Worm (Caenorhabditis elegans) whole organism, midembryonic: ENCODE measurements around the gene unc-42.

Experiments
- T22C8.4 ChIP-seq: fragments of 200-800 bp; sonication (Bioruptor generic); IDR thresholded peaks from 2 replicates; pipeline ENCODE4 v1.3.6; 2022; ENCODE audit warnings: missing genetic modification characterization, missing compliant biosample characterization
- cog-1 ChIP-seq: sonication (generic microtip); optimal IDR thresholded peaks from 2 replicates; lab custom pipeline; 2016; ENCODE audit warnings: missing genetic modification characterization, missing compliant biosample characterization
- flt-1 ChIP-seq: fragments of 200-800 bp; sonication (Bioruptor generic); IDR thresholded peaks from 2 replicates; pipeline ENCODE4 v1.3.6; 2022; ENCODE audit warnings: missing genetic modification characterization, missing compliant biosample characterization
- klf-2 ChIP-seq: fragments of 200-800 bp; sonication (Bioruptor generic); conservative IDR thresholded peaks from 2 replicates; pipeline ENCODE4 v1.3.6; 2022; ENCODE audit warnings: missing genetic modification reagents, missing genetic modification characterization, missing compliant biosample characterization
- med-1 ChIP-seq: sonication (generic microtip); optimal IDR thresholded peaks from 2 replicates; lab custom pipeline; 2017; ENCODE audit warnings: missing genetic modification characterization, mild to moderate bottlenecking, missing compliant biosample characterization, antibody characterized with exemption, missing genetic modification reagents; ENCODE audit not compliant: insufficient read depth
- ref-1 ChIP-seq: fragments of 200-800 bp; sonication (Bioruptor generic); conservative IDR thresholded peaks from 2 replicates; pipeline ENCODE4 v1.3.6; 2022; ENCODE audit warnings: missing genetic modification reagents, missing genetic modification characterization, missing compliant biosample characterization
- tab-1 ChIP-seq: fragments of 200-800 bp; sonication (Bioruptor generic); IDR thresholded peaks from 2 replicates; pipeline ENCODE4 v1.3.6; 2022; ENCODE audit warnings: missing genetic modification characterization, missing compliant biosample characterization
- ztf-23 ChIP-seq: fragments of 200-800 bp; sonication (Bioruptor generic); IDR thresholded peaks from 2 replicates; pipeline ENCODE4 v1.3.6; 2022; ENCODE audit warnings: missing genetic modification reagents, missing genetic modification characterization, missing compliant biosample characterization
- ztf-29 ChIP-seq: fragments of 200-800 bp; sonication (Bioruptor generic); IDR thresholded peaks from 2 replicates; pipeline ENCODE4 v1.3.6; 2022; ENCODE audit warnings: missing genetic modification reagents, missing genetic modification characterization, missing compliant biosample characterization

unc-42 gene

ce11 chrV:9764552-9764951 is 4.6 kb downstream of the unc-42 start:
- TF ChIP-seq tab-1 (no peak), klf-2 (no peak), ztf-23 (no peak), T22C8.4 (GFP tag; lab: Robert Waterston, UW) (no peak), flt-1 (no peak), med-1 (GFP tag; lab: Kevin White, UChicago) (no peak), cog-1 (no peak), ref-1 (GFP tag; lab: Robert Waterston, UW) (no peak), ztf-29 (GFP tag; lab: Robert Waterston, UW) (no peak)

- no peak for TF ChIP-seq ztf-29 (GFP tag; lab: Robert Waterston, UW)
- no peak for TF ChIP-seq klf-2
- TF ChIP-seq ztf-23 = no peak
- TF ChIP-seq tab-1 = no peak
- TF ChIP-seq cog-1 = no peak
- no peak for TF ChIP-seq flt-1
- no peak for TF ChIP-seq T22C8.4 (GFP tag; lab: Robert Waterston, UW)
- no peak for TF ChIP-seq ref-1 (GFP tag; lab: Robert Waterston, UW)
- no peak for TF ChIP-seq med-1 (GFP tag; lab: Kevin White, UChicago)
Observed at ce11 chrV:9763759-9764158, 5.4 kb downstream of the unc-42 start.

DNA sequence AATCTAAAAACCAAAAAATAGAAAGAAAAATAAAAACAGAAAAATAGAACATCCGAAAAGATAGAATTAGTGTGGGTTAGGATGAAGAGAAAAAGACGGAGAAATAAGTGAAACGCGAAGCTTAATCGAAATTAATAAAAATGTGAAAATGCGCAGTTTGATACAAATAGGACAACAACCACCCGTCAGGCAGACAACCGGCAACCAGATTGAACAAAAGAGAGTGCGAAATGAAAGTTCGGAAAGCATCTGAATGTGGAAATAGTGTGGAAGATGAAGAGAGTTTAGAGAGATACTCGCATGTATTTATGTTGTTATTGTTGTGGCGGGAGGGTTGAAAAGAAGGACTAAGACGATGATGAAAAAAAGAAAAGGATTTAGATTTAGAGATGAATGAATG is 10.8 kb downstream of the unc-42 start:
- TF ChIP-seq cog-1 = no peak
- no peak for TF ChIP-seq ztf-23
- no peak for TF ChIP-seq ref-1 (GFP tag; lab: Robert Waterston, UW)
- TF ChIP-seq flt-1 = no peak
- no peak for TF ChIP-seq tab-1
- TF ChIP-seq med-1 (GFP tag; lab: Kevin White, UChicago) = no peak
- no peak for TF ChIP-seq T22C8.4 (GFP tag; lab: Robert Waterston, UW)

ce11 chrV:9757884-9758283 is 11.3 kb downstream of the unc-42 start, which contains the start of gene F58E6.11:
F58E6.11 (minus strand) TSS chrV:9757984.
- TF ChIP-seq ztf-23 (no peak), ztf-29 (GFP tag; lab: Robert Waterston, UW) (no peak), klf-2 (no peak), tab-1 (no peak), flt-1 (no peak), ref-1 (GFP tag; lab: Robert Waterston, UW) (no peak), cog-1 (no peak)

- TF ChIP-seq klf-2 (no peak), ztf-23 (no peak), T22C8.4 (GFP tag; lab: Robert Waterston, UW) (no peak), ref-1 (GFP tag; lab: Robert Waterston, UW) (no peak), cog-1 (no peak), ztf-29 (GFP tag; lab: Robert Waterston, UW) (no peak), tab-1 (no peak), med-1 (GFP tag; lab: Kevin White, UChicago) (no peak), flt-1 (no peak)
Observed at ce11 chrV:9756242-9756641, 12.9 kb downstream of the unc-42 start, which contains the start of gene hrg-3. hrg-3 (plus strand) TSS chrV:9756468.

DNA sequence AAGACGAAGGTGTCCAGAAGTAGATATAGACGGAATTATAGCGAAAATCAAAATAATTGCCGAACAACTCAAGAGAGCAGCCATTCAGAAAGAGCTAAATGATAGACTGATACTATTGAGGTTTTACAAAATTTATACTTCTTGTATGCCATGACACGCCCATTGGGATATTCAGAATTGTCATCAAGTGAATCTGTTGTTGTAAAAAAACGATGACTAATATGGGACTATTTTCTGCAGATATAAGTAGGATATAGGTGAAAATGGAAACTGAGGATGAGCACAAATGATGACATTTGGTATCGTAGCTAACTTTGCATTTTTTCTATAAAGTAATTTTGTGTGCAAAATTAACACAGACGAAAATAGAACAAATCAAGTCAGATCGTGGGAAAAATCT is 13.5 kb downstream of the unc-42 start, which contains the start of gene F58E6.8:
Gene F58E6.8 (minus strand): TSS at position 101 of the 400 bp plus-strand sequence.
- no peak for TF ChIP-seq ztf-29 (GFP tag; lab: Robert Waterston, UW)
- no peak for TF ChIP-seq tab-1
- no peak for TF ChIP-seq cog-1
- TF ChIP-seq ztf-23 = no peak
- TF ChIP-seq med-1 (GFP tag; lab: Kevin White, UChicago) = no peak

DNA sequence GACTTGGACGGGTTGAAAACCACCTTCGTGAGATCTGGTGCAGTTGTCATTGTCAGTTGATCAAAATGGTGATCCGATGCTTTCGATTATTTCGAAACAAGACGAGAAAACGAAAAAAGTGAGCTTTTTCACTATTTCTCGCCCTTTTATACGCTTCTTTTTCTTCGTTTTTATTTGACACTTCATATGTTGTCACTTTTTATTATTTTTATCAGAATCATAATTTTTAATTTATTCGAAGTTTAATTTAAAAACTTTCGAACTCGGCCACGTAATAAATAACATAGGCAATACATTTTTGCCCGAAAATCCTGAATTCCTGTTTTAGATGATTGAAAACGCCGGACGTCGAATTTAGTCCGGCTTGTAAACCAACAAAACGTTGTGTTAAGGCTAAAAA is 14.7 kb downstream of the unc-42 start, which contains the start of gene F58E6.5:
Gene F58E6.5 (minus strand): TSS at position 101 of the 400 bp plus-strand sequence.
- TF ChIP-seq ztf-23 = no peak
- no peak for TF ChIP-seq med-1 (GFP tag; lab: Kevin White, UChicago)
- TF ChIP-seq tab-1 = no peak
- TF ChIP-seq flt-1 = no peak
- TF ChIP-seq cog-1 = no peak
- TF ChIP-seq ref-1 (GFP tag; lab: Robert Waterston, UW) = no peak
- no peak for TF ChIP-seq T22C8.4 (GFP tag; lab: Robert Waterston, UW)
- no peak for TF ChIP-seq klf-2
- TF ChIP-seq ztf-29 (GFP tag; lab: Robert Waterston, UW) = no peak

- TF ChIP-seq ref-1 (GFP tag; lab: Robert Waterston, UW) (no peak), ztf-29 (GFP tag; lab: Robert Waterston, UW) (no peak)
Observed at ce11 chrV:9753554-9753953, 15.6 kb downstream of the unc-42 start.

ce11 chrV:9752918-9753317 is 16.3 kb downstream of the unc-42 start, which contains the start of gene F58E6.6:
F58E6.6 (minus strand) TSS chrV:9753018.
- no peak for TF ChIP-seq med-1 (GFP tag; lab: Kevin White, UChicago)
- no peak for TF ChIP-seq klf-2
- TF ChIP-seq ref-1 (GFP tag; lab: Robert Waterston, UW) = no peak
- TF ChIP-seq T22C8.4 (GFP tag; lab: Robert Waterston, UW) = no peak
- TF ChIP-seq flt-1 = no peak
- no peak for TF ChIP-seq ztf-23

ce11 chrV:9750308-9750707 is 18.9 kb downstream of the unc-42 start, which contains the start of gene F58E6.4:
F58E6.4 (minus strand) TSS chrV:9750408.
- no peak for TF ChIP-seq cog-1
- no peak for TF ChIP-seq med-1 (GFP tag; lab: Kevin White, UChicago)

DNA sequence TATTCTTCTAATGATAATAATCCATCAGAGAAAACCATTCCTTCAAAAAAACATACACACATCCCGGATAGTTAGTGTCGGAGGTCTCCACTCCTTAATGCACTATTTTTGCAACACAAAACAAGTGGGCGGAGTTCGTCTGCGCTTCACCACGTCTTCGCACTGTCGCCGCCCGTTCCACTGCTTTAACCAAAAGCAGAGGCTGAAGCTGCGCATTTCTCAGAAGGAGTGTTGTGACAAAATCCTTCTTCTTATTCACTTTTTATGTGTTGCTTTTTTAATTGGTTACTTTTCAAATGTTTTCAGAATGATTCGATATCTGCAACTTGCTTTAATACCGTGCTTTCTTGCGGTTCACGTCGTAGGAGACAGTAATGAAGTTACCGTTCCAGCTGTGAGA is 24.3 kb downstream of the unc-42 start, which contains the start of gene F58E6.13:
Gene F58E6.13 (plus strand): TSS at position 301 of the 400 bp plus-strand sequence.
- TF ChIP-seq med-1 (GFP tag; lab: Kevin White, UChicago) = no peak
- no peak for TF ChIP-seq T22C8.4 (GFP tag; lab: Robert Waterston, UW)
- TF ChIP-seq tab-1 = no peak
- TF ChIP-seq ztf-23 = no peak
- no peak for TF ChIP-seq ztf-29 (GFP tag; lab: Robert Waterston, UW)
- TF ChIP-seq flt-1 = no peak
- no peak for TF ChIP-seq cog-1
- no peak for TF ChIP-seq klf-2
- no peak for TF ChIP-seq ref-1 (GFP tag; lab: Robert Waterston, UW)
